Fruit fly (Drosophila melanogaster): ENCODE results near the gene eIF2beta.

The eIF2beta gene

DNA sequence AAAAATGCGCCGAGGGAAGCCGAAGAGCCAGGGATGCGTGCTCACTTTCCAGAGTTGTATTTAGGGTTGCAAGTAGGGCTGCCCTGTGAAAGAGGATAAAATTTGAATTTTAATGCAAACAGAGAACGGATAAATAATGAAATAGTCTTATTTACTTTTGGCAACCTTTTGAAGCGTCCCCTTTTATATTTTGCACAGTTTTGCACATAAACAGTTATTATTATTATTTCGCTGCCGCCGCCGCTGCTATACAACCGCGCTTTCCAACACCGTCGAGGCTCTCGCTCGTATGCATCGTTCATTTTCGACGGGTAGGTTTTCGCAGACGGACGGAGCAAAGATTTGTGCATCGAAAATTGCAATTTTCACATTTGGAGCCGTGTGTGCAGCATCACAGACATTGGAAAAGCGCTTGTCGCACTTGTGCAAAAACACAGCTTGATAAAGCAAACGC is 11.7 kb downstream of the eIF2beta start, which contains the start of the genes sti and tral (continued):
- TF ChIP-seq gce (GFP tag; IDR thresholded peaks at IDR 0.05) (0 out of 3 replicates have a peak, but pooled peaks have one; percentile 24), CG4730 (GFP tag; IDR thresholded peaks at IDR 0.05) (peak; percentile 74), sima (GFP tag; optimal IDR thresholded peaks at IDR 0.05) (peak; percentile 42), ara (GFP tag; IDR thresholded peaks at IDR 0.05) (peak; percentile 87), fru (optimal IDR thresholded peaks at IDR 0.05) (peak; percentile 38), CG4424 (GFP tag; optimal IDR thresholded peaks at IDR 0.05) (peak; percentile 91), BtbVII (GFP tag; optimal IDR thresholded peaks at IDR 0.05) (peak; percentile 61), CTCF (GFP tag; optimal IDR thresholded peaks at IDR 0.05) (peak; percentile 74), CG1602 (GFP tag; optimal IDR thresholded peaks at IDR 0.05) (peak; percentile 88), CG12236 (GFP tag; optimal IDR thresholded peaks at IDR 0.05) (peak; percentile 87), Max (GFP tag; optimal IDR thresholded peaks at IDR 0.05) (peak; percentile 88), ato (GFP tag; IDR thresholded peaks at IDR 0.05; ENCODE audit: partially characterized antibody) (no peak), CG8089 (GFP tag; optimal IDR thresholded peaks at IDR 0.05) (peak; percentile 89), CkIIα-i1 (GFP tag; IDR thresholded peaks at IDR 0.05) (no peak), crol (GFP tag; IDR thresholded peaks at IDR 0.05) (no peak), Oaz (GFP tag; IDR thresholded peaks at IDR 0.05) (peak; percentile 73), wek (GFP tag; optimal IDR thresholded peaks at IDR 0.05) (peak; percentile 1), exex (tag; optimal IDR thresholded peaks at IDR 0.05) (peak; percentile 64), CG7556 (GFP tag; optimal IDR thresholded peaks at IDR 0.05) (peak; percentile 67), fd102C (GFP tag; optimal IDR thresholded peaks at IDR 0.05) (peak; percentile 44), Rx (GFP tag; IDR thresholded peaks at IDR 0.05) (peak; percentile 79), sob (GFP tag; IDR thresholded peaks at IDR 0.05) (peak; percentile 91), toy (GFP tag; IDR thresholded peaks at IDR 0.05) (no peak), CG9437 (GFP tag; optimal IDR thresholded peaks at IDR 0.05) (peak; percentile 61), CG10654 (GFP tag; optimal IDR thresholded peaks at IDR 0.05) (peak; percentile 85), TFAM (GFP tag; optimal IDR thresholded peaks at IDR 0.05) (no peak), CG1603 (tag; optimal IDR thresholded peaks at IDR 0.05) (peak; percentile 88), HHEX (GFP tag; optimal IDR thresholded peaks at IDR 0.05) (peak; percentile 79), CG3726 (GFP tag; IDR thresholded peaks at IDR 0.05) (peak; percentile 67; the same call in 2 of the 3 replicates), fd64A (GFP tag; optimal IDR thresholded peaks at IDR 0.05) (peak; percentile 8), maf-S (GFP tag; optimal IDR thresholded peaks at IDR 0.05) (peak; percentile 94), kah (GFP tag; optimal IDR thresholded peaks at IDR 0.05) (peak; percentile 36), chm (GFP tag; IDR thresholded peaks at IDR 0.05) (peak; percentile 54; the same call in 1 of the 2 replicates), CG1832 (GFP tag; optimal IDR thresholded peaks at IDR 0.05) (no peak), CG10543 (GFP tag; optimal IDR thresholded peaks at IDR 0.05) (peak; percentile 96), caup (GFP tag; optimal IDR thresholded peaks at IDR 0.05; ENCODE audit: severe bottlenecking) (peak; percentile 87), ci (GFP tag; IDR thresholded peaks at IDR 0.05) (peak; percentile 89), Sry-δ (GFP tag; optimal IDR thresholded peaks at IDR 0.05) (peak; percentile 79), ac (GFP tag; optimal IDR thresholded peaks at IDR 0.05) (peak; percentile 16), stc (GFP tag; IDR thresholded peaks at IDR 0.05) (peak; percentile 64), ab (GFP tag; optimal IDR thresholded peaks at IDR 0.05) (peak; percentile 83), fu2 (GFP tag; optimal IDR thresholded peaks at IDR 0.05) (peak; percentile 94), ase (GFP tag; IDR thresholded peaks at IDR 0.05) (peak; percentile 78), Tbp (GFP tag; optimal IDR thresholded peaks at IDR 0.05) (peak; percentile 67), so (GFP tag; IDR thresholded peaks at IDR 0.05) (peak; percentile 68; the same call in 2 of the 3 replicates), lmd (GFP tag; IDR thresholded peaks at IDR 0.05) (peak; percentile 84), eve (GFP tag; optimal IDR thresholded peaks at IDR 0.05) (peak in 1 of 2 experiments; percentile 13), CG30020 (tag; optimal IDR thresholded peaks at IDR 0.05) (peak; percentile 75), esg (GFP tag; conservative IDR thresholded peaks at IDR 0.05) (peak; percentile 73), Six4 (GFP tag; optimal IDR thresholded peaks at IDR 0.05) (peak; percentile 70), pan (optimal IDR thresholded peaks at IDR 0.05) (no peak), pan (GFP tag; optimal IDR thresholded peaks at IDR 0.05 in 1 of 2, IDR thresholded peaks at IDR 0.05 in 1 of 2) (peak in 1 of 2 experiments; percentile 86), mirr (GFP tag; optimal IDR thresholded peaks at IDR 0.05) (peak; percentile 84)
